Worm (Caenorhabditis elegans) whole organism, late embryonic: Measurements from ENCODE around the gene nhr-58.

Source experiments
- K09A11.1 ChIP-seq: sonication (generic microtip); optimal IDR thresholded peaks from 2 replicates; lab custom pipeline; 2017; ENCODE audit warnings: antibody characterized with exemption, mild to moderate bottlenecking, missing genetic modification characterization, missing compliant biosample characterization; ENCODE audit not compliant: insufficient read depth
- ama-1 ChIP-seq: fragments of 150-350 bp; optimal IDR thresholded peaks from 2 replicates; lab custom pipeline; 2014
- ceh-30 ChIP-seq: fragments of 150-350 bp; optimal IDR thresholded peaks from 2 replicates; lab custom pipeline; 2014; ENCODE audit warnings: missing biosample characterization, missing genetic modification characterization
- ceh-34 ChIP-seq: sonication (generic microtip); optimal IDR thresholded peaks from 2 replicates; lab custom pipeline; 2016; ENCODE audit warnings: mild to moderate bottlenecking, missing genetic modification characterization, missing compliant biosample characterization
- dve-1 ChIP-seq: sonication (generic microtip); optimal IDR thresholded peaks from 2 replicates; lab custom pipeline; 2017; ENCODE audit warnings: antibody characterized with exemption, mild to moderate bottlenecking, missing genetic modification characterization, missing compliant biosample characterization
- hlh-13 ChIP-seq: fragments of 200-800 bp; sonication (Bioruptor generic); optimal IDR thresholded peaks from 2 replicates; lab custom pipeline; 2018; ENCODE audit warnings: mild to moderate bottlenecking, missing genetic modification characterization, missing compliant biosample characterization
- madf-2 ChIP-seq: sonication (generic microtip); optimal IDR thresholded peaks from 2 replicates; lab custom pipeline; 2017; ENCODE audit warnings: missing genetic modification characterization, missing compliant biosample characterization
- npax-4 ChIP-seq: sonication (generic microtip); optimal IDR thresholded peaks from 2 replicates; lab custom pipeline; 2016; ENCODE audit warnings: missing genetic modification characterization, missing compliant biosample characterization
- pqm-1 ChIP-seq: sonication (generic microtip); optimal IDR thresholded peaks from 2 replicates; lab custom pipeline; 2016; ENCODE audit warnings: missing genetic modification characterization, missing compliant biosample characterization
- sdc-2 ChIP-seq: sonication (generic microtip); optimal IDR thresholded peaks from 2 replicates; lab custom pipeline; 2016; ENCODE audit warnings: missing genotype, missing genetic modification characterization, missing compliant biosample characterization

DNA sequence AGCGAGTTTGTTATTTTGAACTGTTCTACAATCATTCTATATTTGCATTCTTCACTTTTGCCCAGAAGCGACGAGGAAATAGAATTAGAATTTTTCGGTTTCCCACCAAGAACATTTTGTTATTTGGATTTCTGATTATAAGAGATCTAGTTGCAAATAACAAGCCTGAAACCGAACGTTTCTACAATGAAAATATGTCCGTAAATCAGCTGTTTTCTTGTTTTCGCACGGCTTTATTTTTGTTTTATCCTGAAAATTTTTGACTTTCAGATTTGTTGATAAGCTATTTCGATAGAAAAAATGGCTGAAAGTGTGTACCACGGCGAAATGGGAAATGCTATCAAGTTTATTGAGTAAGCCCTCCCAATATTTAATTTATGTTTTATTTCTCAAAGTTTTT is 4.5 kb upstream of the nhr-58 start, which contains the start of gene srw-108:
- TF ChIP-seq K09A11.1 (tag; lab: Kevin White, UChicago) (no peak), pqm-1 (tag; lab: Kevin White, UChicago) (no peak), ceh-34 (no peak), hlh-13 (GFP tag; lab: Kevin White, UChicago) (no peak), ama-1 (lab: Kevin White, UChicago) (no peak), sdc-2 (tag; lab: Kevin White, UChicago) (no peak), ceh-30 (no peak), npax-4 (tag; lab: Kevin White, UChicago) (no peak), madf-2 (tag; lab: Kevin White, UChicago) (no peak), dve-1 (tag; lab: Kevin White, UChicago) (no peak)
